Worm (Caenorhabditis elegans) whole organism, late embryonic: ENCODE data around the gene Y51H7C.3.

Experiments
- ama-1 ChIP-seq: fragments of 150-350 bp; optimal IDR thresholded peaks from 2 replicates; lab custom pipeline; 2014
- ceh-24 ChIP-seq: sonication (generic microtip); optimal IDR thresholded peaks from 2 replicates; lab custom pipeline; 2016; ENCODE audit warnings: mild to moderate bottlenecking, missing genetic modification characterization, missing compliant biosample characterization
- ceh-31 ChIP-seq: sonication (generic microtip); optimal IDR thresholded peaks from 2 replicates; lab custom pipeline; 2016; ENCODE audit warnings: missing genetic modification characterization, missing compliant biosample characterization
- hlh-30 ChIP-seq: sonication (generic microtip); optimal IDR thresholded peaks from 2 replicates; lab custom pipeline; 2017; ENCODE audit warnings: antibody characterized with exemption, missing genetic modification characterization, missing compliant biosample characterization; ENCODE audit not compliant: insufficient read depth
- hlh-6 ChIP-seq: sonication (generic microtip); optimal IDR thresholded peaks from 2 replicates; lab custom pipeline; 2016; ENCODE audit warnings: missing genotype, missing genetic modification characterization, missing compliant biosample characterization
- lim-6 ChIP-seq: sonication (generic microtip); optimal IDR thresholded peaks from 2 replicates; lab custom pipeline; 2016; ENCODE audit warnings: missing genetic modification characterization, missing compliant biosample characterization
- pax-1 ChIP-seq: fragments of 150-350 bp; optimal IDR thresholded peaks from 2 replicates; lab custom pipeline; 2014; ENCODE audit warnings: missing biosample characterization, missing genetic modification characterization
- syd-9 ChIP-seq: sonication (generic microtip); optimal IDR thresholded peaks from 2 replicates; lab custom pipeline; 2016; ENCODE audit warnings: mild to moderate bottlenecking, missing genetic modification characterization, moderate library complexity, missing compliant biosample characterization
- unc-55 ChIP-seq: sonication (generic microtip); optimal IDR thresholded peaks from 2 replicates; lab custom pipeline; 2017; ENCODE audit warnings: missing biosample characterization, missing genetic modification reagents, missing genetic modification characterization

DNA sequence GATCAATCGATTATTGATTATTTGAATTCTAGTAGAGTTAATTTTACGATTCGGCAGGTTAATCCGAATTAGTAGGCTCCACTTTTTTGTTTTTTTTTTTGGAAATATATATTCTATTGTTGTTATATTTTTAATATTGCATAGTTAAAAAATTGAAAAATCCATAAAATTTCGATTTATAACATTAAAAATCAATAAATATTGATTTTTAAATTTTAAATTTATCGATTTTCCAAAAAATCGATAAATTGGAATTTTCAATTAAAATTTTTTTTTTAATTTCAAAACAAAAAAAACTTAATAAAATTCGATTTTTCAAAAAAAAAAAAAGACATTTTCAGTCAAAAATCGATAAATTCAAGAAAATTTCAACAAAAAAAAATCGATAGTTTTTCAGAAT, 18.3 kb upstream of the Y51H7C.3 start:
- TF ChIP-seq hlh-6 (no peak), ceh-31 (tag; lab: Kevin White, UChicago) (no peak), ceh-24 (no peak), pax-1 (tag; lab: Kevin White, UChicago) (no peak), ama-1 (lab: Kevin White, UChicago) (no peak), hlh-30 (tag; lab: Kevin White, UChicago) (no peak), lim-6 (tag; lab: Kevin White, UChicago) (no peak), unc-55 (GFP tag; lab: Kevin White, UChicago) (no peak), syd-9 (tag; lab: Kevin White, UChicago) (no peak)
